Fruit fly (Drosophila melanogaster) whole organism, prepupa: ENCODE measurements around the gene morgue.

ENCODE experiments used
- Blimp-1 ChIP-seq: fragments of 200-800 bp; sonication (Bioruptor generic); optimal IDR thresholded peaks from 3 replicates; lab custom pipeline; 2017; ENCODE audit warnings: missing biosample characterization, missing genetic modification characterization, mild to moderate bottlenecking, moderate library complexity, missing genetic modification reagents
- CG10631 ChIP-seq: fragments of 200-800 bp; sonication (Bioruptor generic); optimal IDR thresholded peaks from 2 replicates; lab custom pipeline; 2016; ENCODE audit warnings: missing biosample characterization, missing genetic modification characterization
- CG10669 ChIP-seq: fragments of 200-800 bp; sonication (Bioruptor generic); optimal IDR thresholded peaks from 3 replicates; lab custom pipeline; 2018; ENCODE audit warnings: missing biosample characterization, mild to moderate bottlenecking, missing genetic modification characterization, moderate library complexity
- CG11294 ChIP-seq: fragments of 200-800 bp; sonication (Bioruptor generic); IDR thresholded peaks from 2 replicates; pipeline ENCODE4 v1.3.6; 2022; ENCODE audit warnings: missing biosample characterization, missing genetic modification characterization
- CG11762 ChIP-seq: fragments of 200-800 bp; sonication (Bioruptor generic); optimal IDR thresholded peaks from 3 replicates; lab custom pipeline; 2016; ENCODE audit warnings: missing biosample characterization, missing genetic modification characterization; ENCODE audit not compliant: insufficient read depth
- CG16779 ChIP-seq: fragments of 200-800 bp; sonication (Bioruptor generic); optimal IDR thresholded peaks from 3 replicates; lab custom pipeline; 2017; ENCODE audit warnings: missing biosample characterization, mild to moderate bottlenecking, missing genetic modification characterization
- CG31627 ChIP-seq: fragments of 200-800 bp; sonication (Bioruptor generic); optimal IDR thresholded peaks from 3 replicates; lab custom pipeline; 2016; ENCODE audit warnings: missing biosample characterization, missing genetic modification characterization
- CG32006 ChIP-seq: fragments of 200-800 bp; sonication (Bioruptor generic); optimal IDR thresholded peaks from 3 replicates; lab custom pipeline; 2017; ENCODE audit warnings: missing biosample characterization, mild to moderate bottlenecking, missing genetic modification characterization
- CG34406 ChIP-seq: fragments of 200-800 bp; sonication (Bioruptor generic); optimal IDR thresholded peaks from 3 replicates; lab custom pipeline; 2016; ENCODE audit warnings: missing biosample characterization, missing genetic modification characterization
- CG3919 ChIP-seq: fragments of 200-800 bp; sonication (Bioruptor generic); optimal IDR thresholded peaks from 3 replicates; lab custom pipeline; 2016; ENCODE audit warnings: missing biosample characterization, missing genetic modification characterization
- CG4318 ChIP-seq: fragments of 200-800 bp; sonication (Bioruptor generic); optimal IDR thresholded peaks from 3 replicates; lab custom pipeline; 2017; ENCODE audit warnings: missing biosample characterization, mild to moderate bottlenecking, missing genetic modification characterization
- CG6163 ChIP-seq: fragments of 200-800 bp; sonication (Bioruptor generic); IDR thresholded peaks from 3 replicates; pipeline ENCODE4 v1.3.6; 2022; ENCODE audit warnings: missing biosample characterization, missing genetic modification characterization
- CG6276 ChIP-seq: fragments of 200-800 bp; sonication (Bioruptor generic); optimal IDR thresholded peaks from 2 replicates; lab custom pipeline; 2017; ENCODE audit warnings: missing biosample characterization, mild to moderate bottlenecking, missing genetic modification characterization
- CG6792 ChIP-seq: fragments of 200-800 bp; sonication (Bioruptor generic); optimal IDR thresholded peaks from 3 replicates; lab custom pipeline; 2016; ENCODE audit warnings: missing biosample characterization, missing genetic modification characterization
- CG6808 ChIP-seq: fragments of 200-800 bp; sonication (Bioruptor generic); optimal IDR thresholded peaks from 3 replicates; lab custom pipeline; 2017; ENCODE audit warnings: missing biosample characterization, missing genetic modification characterization, mild to moderate bottlenecking, moderate library complexity, missing genetic modification reagents
- CG6854 ChIP-seq: fragments of 200-800 bp; sonication (Bioruptor generic); optimal IDR thresholded peaks from 2 replicates; lab custom pipeline; 2017; ENCODE audit warnings: missing biosample characterization, mild to moderate bottlenecking, missing genetic modification characterization
- CG7368 ChIP-seq: fragments of 200-800 bp; sonication (Bioruptor generic); optimal IDR thresholded peaks from 3 replicates; lab custom pipeline; 2016; ENCODE audit warnings: missing biosample characterization, missing genetic modification characterization
- CG8119 ChIP-seq: fragments of 200-800 bp; sonication (Bioruptor generic); IDR thresholded peaks from 3 replicates; pipeline ENCODE4 v1.3.6; 2022; ENCODE audit warnings: missing biosample characterization, missing genetic modification characterization
- CG8319 ChIP-seq: fragments of 200-800 bp; sonication (Bioruptor generic); optimal IDR thresholded peaks from 3 replicates; lab custom pipeline; 2016; ENCODE audit warnings: missing biosample characterization, missing genetic modification characterization
- CG9139 ChIP-seq: fragments of 200-800 bp; sonication (Bioruptor generic); optimal IDR thresholded peaks from 3 replicates; lab custom pipeline; 2017; ENCODE audit warnings: missing biosample characterization, mild to moderate bottlenecking, missing genetic modification characterization
- Eip75B ChIP-seq: fragments of 200-800 bp; sonication (Bioruptor generic); optimal IDR thresholded peaks from 3 replicates; lab custom pipeline; 2016; ENCODE audit warnings: missing biosample characterization, missing genetic modification characterization
- Eip78C ChIP-seq: fragments of 200-800 bp; sonication (Bioruptor generic); peaks from one replicate; lab custom pipeline; 2016; ENCODE audit warnings: missing biosample characterization, missing genetic modification characterization
- Eip93F ChIP-seq: fragments of 200-800 bp; sonication (Bioruptor generic); optimal IDR thresholded peaks from 2 replicates; lab custom pipeline; 2016; ENCODE audit warnings: missing biosample characterization, mild to moderate bottlenecking, missing genetic modification characterization
- Ets21C ChIP-seq: fragments of 200-800 bp; sonication (Bioruptor generic); optimal IDR thresholded peaks from 3 replicates; lab custom pipeline; 2016; ENCODE audit warnings: missing biosample characterization, missing genetic modification characterization
- Ets96B ChIP-seq: fragments of 200-800 bp; optimal IDR thresholded peaks from 2 replicates; lab custom pipeline; 2019; ENCODE audit warnings: missing biosample characterization, mild to moderate bottlenecking, missing genetic modification characterization, moderate library complexity
- Gug ChIP-seq: fragments of 200-800 bp; sonication (Bioruptor generic); IDR thresholded peaks from 2 replicates; pipeline ENCODE4 v1.3.6; 2022; ENCODE audit warnings: missing biosample characterization, missing genetic modification characterization
- Hr38 ChIP-seq: sonication (Bioruptor generic); optimal IDR thresholded peaks from 2 replicates; lab custom pipeline; 2016; ENCODE audit warnings: missing biosample characterization, missing genetic modification characterization
- Hr39 ChIP-seq: fragments of 200-800 bp; sonication (Bioruptor generic); optimal IDR thresholded peaks from 2 replicates; lab custom pipeline; 2016; ENCODE audit warnings: missing biosample characterization, missing genetic modification characterization
- Lpt ChIP-seq: fragments of 200-800 bp; sonication (Bioruptor generic); optimal IDR thresholded peaks from 3 replicates; lab custom pipeline; 2016; ENCODE audit warnings: missing biosample characterization, missing genetic modification characterization
- Met ChIP-seq: fragments of 200-800 bp; sonication (Bioruptor generic); optimal IDR thresholded peaks from 3 replicates; lab custom pipeline; 2016; ENCODE audit warnings: missing biosample characterization, missing genetic modification characterization
- OdsH ChIP-seq: fragments of 200-800 bp; sonication (Bioruptor generic); optimal IDR thresholded peaks from 3 replicates; lab custom pipeline; 2016; ENCODE audit warnings: missing biosample characterization, missing genetic modification characterization
- Smox ChIP-seq: fragments of 200-800 bp; sonication (Bioruptor generic); optimal IDR thresholded peaks from 3 replicates; lab custom pipeline; 2016; ENCODE audit warnings: missing biosample characterization, missing genetic modification characterization
- Sox102F ChIP-seq: fragments of 200-800 bp; sonication (Bioruptor generic); optimal IDR thresholded peaks from 2 replicates; lab custom pipeline; 2016; ENCODE audit warnings: missing biosample characterization, mild to moderate bottlenecking, missing genetic modification characterization
- Sox14 ChIP-seq: fragments of 200-800 bp; sonication (Bioruptor generic); optimal IDR thresholded peaks from 3 replicates; lab custom pipeline; 2016; ENCODE audit warnings: missing biosample characterization, missing genetic modification characterization
- achi ChIP-seq: fragments of 200-800 bp; sonication (Bioruptor generic); optimal IDR thresholded peaks from 3 replicates; lab custom pipeline; 2016; ENCODE audit warnings: missing biosample characterization, missing genetic modification characterization
- acj6 ChIP-seq: fragments of 200-800 bp; sonication (Bioruptor generic); optimal IDR thresholded peaks from 3 replicates; lab custom pipeline; 2016; ENCODE audit warnings: missing biosample characterization, missing genetic modification characterization
- cyc ChIP-seq: fragments of 200-800 bp; sonication (Bioruptor generic); optimal IDR thresholded peaks from 3 replicates; lab custom pipeline; 2016; ENCODE audit warnings: missing biosample characterization, missing genetic modification characterization
- dsx ChIP-seq: fragments of 200-800 bp; optimal IDR thresholded peaks from 3 replicates; lab custom pipeline; 2019; ENCODE audit warnings: missing biosample characterization, mild to moderate bottlenecking, missing genetic modification characterization, moderate library complexity; ENCODE audit not compliant: poor library complexity, severe bottlenecking
- esn ChIP-seq: fragments of 200-800 bp; sonication (Bioruptor generic); optimal IDR thresholded peaks from 2 replicates; lab custom pipeline; 2016; ENCODE audit warnings: missing biosample characterization, mild to moderate bottlenecking, missing genetic modification characterization, moderate library complexity
- fd59A ChIP-seq: fragments of 200-800 bp; sonication (Bioruptor generic); optimal IDR thresholded peaks from 2 replicates; lab custom pipeline; 2017; ENCODE audit warnings: missing biosample characterization, mild to moderate bottlenecking, missing genetic modification characterization, missing genetic modification reagents
- fd85E ChIP-seq: fragments of 200-800 bp; sonication (Bioruptor generic); optimal IDR thresholded peaks from 3 replicates; lab custom pipeline; 2016; ENCODE audit warnings: missing biosample characterization, missing genetic modification characterization
- fkh ChIP-seq: fragments of 200-800 bp; sonication (Bioruptor generic); optimal IDR thresholded peaks from 3 replicates; lab custom pipeline; 2017; ENCODE audit warnings: missing biosample characterization, mild to moderate bottlenecking, missing genetic modification characterization, moderate library complexity
- net ChIP-seq: fragments of 200-800 bp; sonication (Bioruptor generic); optimal IDR thresholded peaks from 3 replicates; lab custom pipeline; 2016; ENCODE audit warnings: missing biosample characterization, missing genetic modification characterization
- salr ChIP-seq, 2 experiments: fragments of 200-800 bp; sonication (Bioruptor generic); optimal IDR thresholded peaks; 3 replicates each; lab custom pipeline; 2016 to 2018; ENCODE audit warnings: missing biosample characterization in 2 of 2, missing genetic modification characterization in 2 of 2, mild to moderate bottlenecking in 1 of 2
- ss ChIP-seq, 2 experiments: fragments of 200-800 bp; sonication (Bioruptor generic); optimal IDR thresholded peaks; 2 replicates in 1 of 2; 3 replicates in 1 of 2; lab custom pipeline; 2017 to 2018; ENCODE audit warnings: mild to moderate bottlenecking in 2 of 2, missing biosample characterization in 2 of 2, missing genetic modification characterization in 2 of 2, moderate library complexity in 1 of 2
- vri ChIP-seq: fragments of 200-800 bp; sonication (Bioruptor generic); optimal IDR thresholded peaks from 3 replicates; lab custom pipeline; 2016; ENCODE audit warnings: missing biosample characterization, mild to moderate bottlenecking, missing genetic modification characterization

morgue gene

DNA sequence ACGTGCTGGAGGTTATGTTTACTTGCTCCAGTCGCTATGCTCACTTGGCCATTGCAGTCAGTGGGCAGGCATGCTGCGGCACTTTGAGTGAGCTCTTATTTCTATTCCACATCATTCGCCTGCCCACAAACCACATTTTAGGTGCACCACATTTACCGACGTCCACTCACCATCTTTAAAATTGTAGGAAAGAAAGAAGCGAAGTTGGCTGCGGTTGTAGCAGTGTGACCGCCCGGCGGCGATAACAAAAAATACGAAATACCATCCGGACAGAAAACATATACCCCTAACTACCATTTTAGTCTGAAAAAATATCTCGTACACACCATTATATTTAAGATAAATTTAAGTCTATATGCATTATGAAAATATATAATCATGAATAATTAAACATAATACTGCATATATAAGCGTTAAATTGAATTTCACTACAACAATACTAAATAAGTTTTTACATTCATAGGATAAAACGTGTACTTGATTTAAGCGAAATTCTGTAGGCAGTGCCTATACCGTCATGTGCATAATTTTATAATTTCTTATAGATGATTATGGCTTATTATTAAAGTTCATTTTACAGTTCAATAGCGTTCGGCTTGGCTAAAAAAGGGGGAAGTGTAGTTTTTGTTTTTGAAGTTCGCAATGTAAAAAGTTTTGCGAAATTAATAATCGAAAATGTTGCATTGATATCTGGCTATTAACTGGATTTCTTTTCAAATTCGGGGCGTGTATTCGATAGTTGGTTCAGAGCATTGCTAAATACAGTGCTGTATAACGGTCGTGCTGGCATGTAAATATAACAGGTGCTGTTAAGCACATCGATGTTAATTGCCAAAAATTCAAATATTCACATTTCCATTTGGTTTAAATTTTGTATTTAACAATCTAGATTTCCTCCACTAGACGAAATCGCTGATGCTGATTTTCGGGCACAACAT, 13.9 kb upstream of the morgue start, which contains the start of gene RpL27A (continued):
- peak; percentile 55 for TF ChIP-seq CG10669 (GFP tag; lab: Kevin White, UChicago)
- peak; percentile 86 for TF ChIP-seq CG3919 (GFP tag; lab: Kevin White, UChicago)
- peak; percentile 19 for TF ChIP-seq Sox14 (GFP tag; lab: Kevin White, UChicago)
- TF ChIP-seq ss (GFP tag; optimal IDR thresholded peaks at IDR 0.05; lab: Kevin White, UChicago), result peak; percentile 70 to 75
- TF ChIP-seq esn, result peak; percentile 79
- peak; percentile 61 for TF ChIP-seq acj6 (GFP tag; lab: Kevin White, UChicago)
- TF ChIP-seq vri, result peak; percentile 71
- TF ChIP-seq fd59A (GFP tag; lab: Kevin White, UChicago), result peak; percentile 37
- no peak for TF ChIP-seq CG6276
- peak; percentile 51 for TF ChIP-seq CG6792 (GFP tag; lab: Kevin White, UChicago)
- TF ChIP-seq achi, result peak; percentile 69
- peak; percentile 49 for TF ChIP-seq Hr39 (GFP tag; lab: Kevin White, UChicago)
- peak; percentile 80 for TF ChIP-seq Eip78C (GFP tag; lab: Kevin White, UChicago)
- TF ChIP-seq Gug (GFP tag; lab: Robert Waterston, UW), result no peak
- no peak for TF ChIP-seq CG4318 (GFP tag; lab: Kevin White, UChicago)
- TF ChIP-seq CG6854, result peak; percentile 90
- peak; percentile 80 for TF ChIP-seq Met
- no peak for TF ChIP-seq Sox102F (GFP tag; lab: Kevin White, UChicago)
- TF ChIP-seq, all 60 proteins: peak for 45

DNA sequence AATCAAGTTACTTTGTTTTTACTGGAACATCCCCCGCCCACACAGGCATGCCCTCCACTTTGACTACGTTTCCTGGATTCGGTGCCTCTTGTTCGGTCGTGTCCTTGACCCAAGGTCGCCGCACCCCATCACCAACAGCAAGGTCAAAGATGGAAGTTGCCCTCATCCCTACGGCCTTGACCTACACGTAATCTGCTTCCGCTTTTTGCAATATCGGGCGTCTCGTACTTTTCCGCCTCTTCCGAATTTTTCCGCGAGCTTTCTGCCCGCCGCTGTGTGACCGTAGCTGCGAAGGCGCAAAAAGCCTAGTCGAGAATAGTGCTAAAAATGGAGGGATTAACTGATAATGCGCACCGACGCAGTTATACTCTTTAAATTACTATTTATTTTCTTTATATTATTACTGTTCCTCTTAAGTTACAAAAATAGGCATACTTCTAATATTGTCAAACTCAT, 12.1 kb upstream of the morgue start, which contains the start of gene Gs1l:
Gene Gs1l, minus strand, starts transcription at position 269 of the 456 bp plus-strand sequence.
- TF ChIP-seq acj6 (GFP tag; lab: Kevin White, UChicago), result no peak
- 0 out of 3 replicates have a peak, but pooled peaks have one; percentile 26 for TF ChIP-seq CG6163 (GFP tag; lab: Robert Waterston, UW)
- no peak for TF ChIP-seq CG11762 (GFP tag; lab: Kevin White, UChicago)
- no peak for TF ChIP-seq CG10669 (GFP tag; lab: Kevin White, UChicago)
- peak; percentile 0 for TF ChIP-seq CG6854
- TF ChIP-seq fd85E (GFP tag; lab: Kevin White, UChicago), result no peak
- TF ChIP-seq Ets96B, result no peak
- no peak for TF ChIP-seq CG34406 (GFP tag; lab: Kevin White, UChicago)
- TF ChIP-seq Eip75B (GFP tag; lab: Kevin White, UChicago), result peak; percentile 12
- no peak for TF ChIP-seq CG3919 (GFP tag; lab: Kevin White, UChicago)
- no peak for TF ChIP-seq CG6276
- TF ChIP-seq CG32006, result no peak
- no peak for TF ChIP-seq CG10631 (GFP tag; lab: Kevin White, UChicago)
- peak; percentile 28 for TF ChIP-seq esn
- TF ChIP-seq Met, result peak; percentile 1
- TF ChIP-seq Ets21C (GFP tag; lab: Kevin White, UChicago), result no peak
- TF ChIP-seq CG16779 (tag; lab: Kevin White, UChicago), result no peak
- TF ChIP-seq salr (GFP tag; optimal IDR thresholded peaks at IDR 0.05; lab: Kevin White, UChicago), result no peak
- TF ChIP-seq Sox102F (GFP tag; lab: Kevin White, UChicago), result no peak
- no peak for TF ChIP-seq Hr38 (GFP tag; lab: Kevin White, UChicago)
- no peak for TF ChIP-seq CG9139 (GFP tag; lab: Kevin White, UChicago)
- no peak for TF ChIP-seq CG8119 (GFP tag; lab: Robert Waterston, UW)
- no peak for TF ChIP-seq fkh (GFP tag; lab: Kevin White, UChicago)
- TF ChIP-seq Eip93F, result no peak
- TF ChIP-seq dsx (GFP tag; lab: Kevin White, UChicago), result peak; percentile 80
- no peak for TF ChIP-seq Blimp-1 (GFP tag; lab: Kevin White, UChicago)
- TF ChIP-seq CG7368 (GFP tag; lab: Kevin White, UChicago), result no peak
- no peak for TF ChIP-seq cyc (GFP tag; lab: Kevin White, UChicago)
- peak; percentile 44 for TF ChIP-seq vri
- no peak for TF ChIP-seq fd59A (GFP tag; lab: Kevin White, UChicago)
- no peak for TF ChIP-seq Lpt (GFP tag; lab: Kevin White, UChicago)
- no peak for TF ChIP-seq Smox
- TF ChIP-seq net, result no peak
- no peak for TF ChIP-seq Hr39 (GFP tag; lab: Kevin White, UChicago)
- TF ChIP-seq CG31627 (GFP tag; lab: Kevin White, UChicago), result no peak
- TF ChIP-seq CG6808, result no peak
- TF ChIP-seq CG8319 (GFP tag; lab: Kevin White, UChicago), result no peak
- no peak for TF ChIP-seq CG11294
- TF ChIP-seq OdsH (GFP tag; lab: Kevin White, UChicago), result peak; percentile 2
